Fruit fly (Drosophila melanogaster) whole organism, prepupa: ENCODE results near the gene CG14563.

ENCODE experiments used
- CG10631 ChIP-seq: fragments of 200-800 bp; sonication (Bioruptor generic); optimal IDR thresholded peaks from 2 replicates; lab custom pipeline; 2016; ENCODE audit warnings: missing biosample characterization, missing genetic modification characterization
- CG10669 ChIP-seq: fragments of 200-800 bp; sonication (Bioruptor generic); optimal IDR thresholded peaks from 3 replicates; lab custom pipeline; 2018; ENCODE audit warnings: missing biosample characterization, mild to moderate bottlenecking, missing genetic modification characterization, moderate library complexity
- CG11294 ChIP-seq: fragments of 200-800 bp; sonication (Bioruptor generic); IDR thresholded peaks from 2 replicates; pipeline ENCODE4 v1.3.6; 2022; ENCODE audit warnings: missing biosample characterization, missing genetic modification characterization
- CG11762 ChIP-seq: fragments of 200-800 bp; sonication (Bioruptor generic); optimal IDR thresholded peaks from 3 replicates; lab custom pipeline; 2016; ENCODE audit warnings: missing biosample characterization, missing genetic modification characterization; ENCODE audit not compliant: insufficient read depth
- CG11902 ChIP-seq: fragments of 200-800 bp; sonication (Bioruptor generic); optimal IDR thresholded peaks from 3 replicates; lab custom pipeline; 2016; ENCODE audit warnings: missing biosample characterization, missing genetic modification characterization
- CG15336 ChIP-seq: fragments of 200-800 bp; sonication (Bioruptor generic); IDR thresholded peaks from 2 replicates; pipeline ENCODE4 v1.3.6; 2022; ENCODE audit warnings: missing biosample characterization, missing genetic modification characterization
- CG1621 ChIP-seq: fragments of 200-800 bp; sonication (Bioruptor generic); optimal IDR thresholded peaks from 3 replicates; lab custom pipeline; 2018; ENCODE audit warnings: missing biosample characterization, mild to moderate bottlenecking, missing genetic modification characterization
- CG16779 ChIP-seq: fragments of 200-800 bp; sonication (Bioruptor generic); optimal IDR thresholded peaks from 3 replicates; lab custom pipeline; 2017; ENCODE audit warnings: missing biosample characterization, mild to moderate bottlenecking, missing genetic modification characterization
- CG3032 ChIP-seq: fragments of 200-800 bp; optimal IDR thresholded peaks from 2 replicates; lab custom pipeline; 2019; ENCODE audit warnings: missing biosample characterization, mild to moderate bottlenecking, missing genetic modification characterization, moderate library complexity
- CG31627 ChIP-seq: fragments of 200-800 bp; sonication (Bioruptor generic); optimal IDR thresholded peaks from 3 replicates; lab custom pipeline; 2016; ENCODE audit warnings: missing biosample characterization, missing genetic modification characterization
- CG32006 ChIP-seq: fragments of 200-800 bp; sonication (Bioruptor generic); optimal IDR thresholded peaks from 3 replicates; lab custom pipeline; 2017; ENCODE audit warnings: missing biosample characterization, mild to moderate bottlenecking, missing genetic modification characterization
- CG34406 ChIP-seq: fragments of 200-800 bp; sonication (Bioruptor generic); optimal IDR thresholded peaks from 3 replicates; lab custom pipeline; 2016; ENCODE audit warnings: missing biosample characterization, missing genetic modification characterization
- CG4318 ChIP-seq: fragments of 200-800 bp; sonication (Bioruptor generic); optimal IDR thresholded peaks from 3 replicates; lab custom pipeline; 2017; ENCODE audit warnings: missing biosample characterization, mild to moderate bottlenecking, missing genetic modification characterization
- CG6276 ChIP-seq: fragments of 200-800 bp; sonication (Bioruptor generic); optimal IDR thresholded peaks from 2 replicates; lab custom pipeline; 2017; ENCODE audit warnings: missing biosample characterization, mild to moderate bottlenecking, missing genetic modification characterization
- CG6792 ChIP-seq: fragments of 200-800 bp; sonication (Bioruptor generic); optimal IDR thresholded peaks from 3 replicates; lab custom pipeline; 2016; ENCODE audit warnings: missing biosample characterization, missing genetic modification characterization
- CG6808 ChIP-seq: fragments of 200-800 bp; sonication (Bioruptor generic); optimal IDR thresholded peaks from 3 replicates; lab custom pipeline; 2017; ENCODE audit warnings: missing biosample characterization, missing genetic modification characterization, mild to moderate bottlenecking, moderate library complexity, missing genetic modification reagents
- CG6854 ChIP-seq: fragments of 200-800 bp; sonication (Bioruptor generic); optimal IDR thresholded peaks from 2 replicates; lab custom pipeline; 2017; ENCODE audit warnings: missing biosample characterization, mild to moderate bottlenecking, missing genetic modification characterization
- CG7368 ChIP-seq: fragments of 200-800 bp; sonication (Bioruptor generic); optimal IDR thresholded peaks from 3 replicates; lab custom pipeline; 2016; ENCODE audit warnings: missing biosample characterization, missing genetic modification characterization
- CG8119 ChIP-seq: fragments of 200-800 bp; sonication (Bioruptor generic); IDR thresholded peaks from 3 replicates; pipeline ENCODE4 v1.3.6; 2022; ENCODE audit warnings: missing biosample characterization, missing genetic modification characterization
- CG8319 ChIP-seq: fragments of 200-800 bp; sonication (Bioruptor generic); optimal IDR thresholded peaks from 3 replicates; lab custom pipeline; 2016; ENCODE audit warnings: missing biosample characterization, missing genetic modification characterization
- CG8632 ChIP-seq: fragments of 200-800 bp; sonication (Bioruptor generic); optimal IDR thresholded peaks from 3 replicates; lab custom pipeline; 2016; ENCODE audit warnings: missing biosample characterization, missing genetic modification characterization
- CG9139 ChIP-seq: fragments of 200-800 bp; sonication (Bioruptor generic); optimal IDR thresholded peaks from 3 replicates; lab custom pipeline; 2017; ENCODE audit warnings: missing biosample characterization, mild to moderate bottlenecking, missing genetic modification characterization
- Eip75B ChIP-seq: fragments of 200-800 bp; sonication (Bioruptor generic); optimal IDR thresholded peaks from 3 replicates; lab custom pipeline; 2016; ENCODE audit warnings: missing biosample characterization, missing genetic modification characterization
- Eip78C ChIP-seq: fragments of 200-800 bp; sonication (Bioruptor generic); peaks from one replicate; lab custom pipeline; 2016; ENCODE audit warnings: missing biosample characterization, missing genetic modification characterization
- Eip93F ChIP-seq: fragments of 200-800 bp; sonication (Bioruptor generic); optimal IDR thresholded peaks from 2 replicates; lab custom pipeline; 2016; ENCODE audit warnings: missing biosample characterization, mild to moderate bottlenecking, missing genetic modification characterization
- Ets96B ChIP-seq: fragments of 200-800 bp; optimal IDR thresholded peaks from 2 replicates; lab custom pipeline; 2019; ENCODE audit warnings: missing biosample characterization, mild to moderate bottlenecking, missing genetic modification characterization, moderate library complexity
- Gug ChIP-seq: fragments of 200-800 bp; sonication (Bioruptor generic); IDR thresholded peaks from 2 replicates; pipeline ENCODE4 v1.3.6; 2022; ENCODE audit warnings: missing biosample characterization, missing genetic modification characterization
- Hr39 ChIP-seq: fragments of 200-800 bp; sonication (Bioruptor generic); optimal IDR thresholded peaks from 2 replicates; lab custom pipeline; 2016; ENCODE audit warnings: missing biosample characterization, missing genetic modification characterization
- Hr4 ChIP-seq: fragments of 200-800 bp; sonication (Bioruptor generic); optimal IDR thresholded peaks from 3 replicates; lab custom pipeline; 2016; ENCODE audit warnings: missing biosample characterization, missing genetic modification characterization
- Lpt ChIP-seq: fragments of 200-800 bp; sonication (Bioruptor generic); optimal IDR thresholded peaks from 3 replicates; lab custom pipeline; 2016; ENCODE audit warnings: missing biosample characterization, missing genetic modification characterization
- Met ChIP-seq: fragments of 200-800 bp; sonication (Bioruptor generic); optimal IDR thresholded peaks from 3 replicates; lab custom pipeline; 2016; ENCODE audit warnings: missing biosample characterization, missing genetic modification characterization
- OdsH ChIP-seq: fragments of 200-800 bp; sonication (Bioruptor generic); optimal IDR thresholded peaks from 3 replicates; lab custom pipeline; 2016; ENCODE audit warnings: missing biosample characterization, missing genetic modification characterization
- Sox102F ChIP-seq: fragments of 200-800 bp; sonication (Bioruptor generic); optimal IDR thresholded peaks from 2 replicates; lab custom pipeline; 2016; ENCODE audit warnings: missing biosample characterization, mild to moderate bottlenecking, missing genetic modification characterization
- Sox15 ChIP-seq: fragments of 200-800 bp; sonication (Bioruptor generic); optimal IDR thresholded peaks from 3 replicates; lab custom pipeline; 2016; ENCODE audit warnings: missing biosample characterization, missing genetic modification characterization
- achi ChIP-seq: fragments of 200-800 bp; sonication (Bioruptor generic); optimal IDR thresholded peaks from 3 replicates; lab custom pipeline; 2016; ENCODE audit warnings: missing biosample characterization, missing genetic modification characterization
- acj6 ChIP-seq: fragments of 200-800 bp; sonication (Bioruptor generic); optimal IDR thresholded peaks from 3 replicates; lab custom pipeline; 2016; ENCODE audit warnings: missing biosample characterization, missing genetic modification characterization
- cyc ChIP-seq: fragments of 200-800 bp; sonication (Bioruptor generic); optimal IDR thresholded peaks from 3 replicates; lab custom pipeline; 2016; ENCODE audit warnings: missing biosample characterization, missing genetic modification characterization
- dac ChIP-seq: fragments of 200-800 bp; sonication (Bioruptor generic); optimal IDR thresholded peaks from 2 replicates; lab custom pipeline; 2017; ENCODE audit warnings: missing biosample characterization, mild to moderate bottlenecking, missing genetic modification characterization
- dsx ChIP-seq: fragments of 200-800 bp; optimal IDR thresholded peaks from 3 replicates; lab custom pipeline; 2019; ENCODE audit warnings: missing biosample characterization, mild to moderate bottlenecking, missing genetic modification characterization, moderate library complexity; ENCODE audit not compliant: poor library complexity, severe bottlenecking
- eg ChIP-seq: fragments of 200-800 bp; sonication (Bioruptor generic); IDR thresholded peaks from 3 replicates; pipeline ENCODE4 v1.3.6; 2022; ENCODE audit warnings: missing biosample characterization, missing genetic modification characterization
- esn ChIP-seq: fragments of 200-800 bp; sonication (Bioruptor generic); optimal IDR thresholded peaks from 2 replicates; lab custom pipeline; 2016; ENCODE audit warnings: missing biosample characterization, mild to moderate bottlenecking, missing genetic modification characterization, moderate library complexity
- fd59A ChIP-seq: fragments of 200-800 bp; sonication (Bioruptor generic); optimal IDR thresholded peaks from 2 replicates; lab custom pipeline; 2017; ENCODE audit warnings: missing biosample characterization, mild to moderate bottlenecking, missing genetic modification characterization, missing genetic modification reagents
- fd85E ChIP-seq: fragments of 200-800 bp; sonication (Bioruptor generic); optimal IDR thresholded peaks from 3 replicates; lab custom pipeline; 2016; ENCODE audit warnings: missing biosample characterization, missing genetic modification characterization
- fkh ChIP-seq: fragments of 200-800 bp; sonication (Bioruptor generic); optimal IDR thresholded peaks from 3 replicates; lab custom pipeline; 2017; ENCODE audit warnings: missing biosample characterization, mild to moderate bottlenecking, missing genetic modification characterization, moderate library complexity
- net ChIP-seq: fragments of 200-800 bp; sonication (Bioruptor generic); optimal IDR thresholded peaks from 3 replicates; lab custom pipeline; 2016; ENCODE audit warnings: missing biosample characterization, missing genetic modification characterization
- spab ChIP-seq: fragments of 200-800 bp; sonication (Bioruptor generic); optimal IDR thresholded peaks from 2 replicates; lab custom pipeline; 2017; ENCODE audit warnings: missing biosample characterization, mild to moderate bottlenecking, missing genetic modification characterization, missing genetic modification reagents
- ss ChIP-seq, 2 experiments: fragments of 200-800 bp; sonication (Bioruptor generic); optimal IDR thresholded peaks; 2 replicates in 1 of 2; 3 replicates in 1 of 2; lab custom pipeline; 2017 to 2018; ENCODE audit warnings: mild to moderate bottlenecking in 2 of 2, missing biosample characterization in 2 of 2, missing genetic modification characterization in 2 of 2, moderate library complexity in 1 of 2
- svp ChIP-seq: fragments of 200-800 bp; sonication (Bioruptor generic); peaks from one replicate; lab custom pipeline; 2016; ENCODE audit warnings: missing biosample characterization, missing genetic modification characterization
- topi ChIP-seq: fragments of 200-800 bp; sonication (Bioruptor generic); optimal IDR thresholded peaks from 3 replicates; lab custom pipeline; 2016; ENCODE audit warnings: missing biosample characterization, missing genetic modification characterization
- vri ChIP-seq: fragments of 200-800 bp; sonication (Bioruptor generic); optimal IDR thresholded peaks from 3 replicates; lab custom pipeline; 2016; ENCODE audit warnings: missing biosample characterization, mild to moderate bottlenecking, missing genetic modification characterization

The CG14563 gene

dm6 chr3L:21813598-21813997, 28.6 kb downstream of the CG14563 start, which contains the start of gene CG43895:
TSS of gene CG43895 (minus strand) at chr3L:21813698.
- no peak for TF ChIP-seq CG8319 (GFP tag; lab: Kevin White, UChicago)
- TF ChIP-seq CG32006 (GFP tag; lab: Kevin White, UChicago): no peak
- no peak for TF ChIP-seq CG8119
- TF ChIP-seq cyc: no peak
- no peak for TF ChIP-seq fd85E (GFP tag; lab: Kevin White, UChicago)
- TF ChIP-seq svp (GFP tag; lab: Kevin White, UChicago): no peak
- no peak for TF ChIP-seq CG1621 (tag; lab: Kevin White, UChicago)
- no peak for TF ChIP-seq Met (GFP tag; lab: Kevin White, UChicago)
- no peak for TF ChIP-seq Ets96B (tag; lab: Kevin White, UChicago)
- no peak for TF ChIP-seq Eip78C (GFP tag; lab: Kevin White, UChicago)
- TF ChIP-seq CG31627 (GFP tag; lab: Kevin White, UChicago): no peak
- TF ChIP-seq dsx (GFP tag; lab: Kevin White, UChicago): no peak
- no peak for TF ChIP-seq ss (GFP tag; optimal IDR thresholded peaks at IDR 0.05; lab: Kevin White, UChicago)

DNA sequence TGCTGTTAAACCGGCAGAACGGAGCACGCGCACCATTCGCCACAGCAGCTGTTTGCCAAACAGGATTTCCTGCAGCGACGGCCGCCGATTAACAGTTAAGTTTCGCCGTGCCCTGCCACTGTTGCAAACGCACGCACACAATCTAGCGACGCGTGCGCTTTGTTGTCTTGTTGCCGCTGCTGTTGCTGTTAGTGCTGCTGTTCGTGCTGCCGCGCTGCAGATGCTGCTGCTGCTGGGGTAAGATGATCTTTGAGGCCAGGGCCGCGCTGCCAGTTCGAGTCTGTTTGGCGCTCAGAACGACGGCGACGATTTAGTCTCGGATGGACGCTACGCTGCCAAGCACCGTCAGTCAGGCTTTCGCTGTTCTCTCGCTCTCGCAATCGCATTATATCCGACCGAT, 33.6 kb downstream of the CG14563 start, which contains the start of gene eg:
Gene eg, plus strand, starts transcription at position 136 of the 400 bp plus-strand sequence.
- TF ChIP-seq Lpt (GFP tag; lab: Kevin White, UChicago) (no peak), CG16779 (tag; lab: Kevin White, UChicago) (no peak), cyc (no peak), net (GFP tag; lab: Kevin White, UChicago) (no peak), Eip75B (GFP tag; lab: Kevin White, UChicago) (no peak), CG15336 (no peak), CG6854 (GFP tag; lab: Kevin White, UChicago) (no peak), Hr4 (GFP tag; lab: Kevin White, UChicago) (no peak), ss (GFP tag; optimal IDR thresholded peaks at IDR 0.05; lab: Kevin White, UChicago) (peak; percentile 15 to 78), CG10669 (GFP tag; lab: Kevin White, UChicago) (no peak), Gug (GFP tag; lab: Robert Waterston, UW) (0 out of 2 replicates have a peak, but pooled peaks have one; percentile 0), Ets96B (tag; lab: Kevin White, UChicago) (no peak), CG34406 (GFP tag; lab: Kevin White, UChicago) (peak; percentile 2), CG8119 (no peak), CG4318 (GFP tag; lab: Kevin White, UChicago) (no peak), CG1621 (tag; lab: Kevin White, UChicago) (no peak), Met (GFP tag; lab: Kevin White, UChicago) (no peak), CG9139 (peak; percentile 18), Sox15 (GFP tag; lab: Kevin White, UChicago) (no peak), CG11762 (GFP tag; lab: Kevin White, UChicago) (no peak), CG6276 (GFP tag; lab: Kevin White, UChicago) (no peak), spab (GFP tag; lab: Kevin White, UChicago) (peak; percentile 19), acj6 (no peak), topi (GFP tag; lab: Kevin White, UChicago) (no peak), CG6808 (no peak), svp (GFP tag; lab: Kevin White, UChicago) (no peak), CG6792 (no peak), fkh (GFP tag; lab: Kevin White, UChicago) (no peak), Hr39 (GFP tag; lab: Kevin White, UChicago) (no peak), vri (no peak), CG11902 (no peak), achi (no peak), eg (GFP tag; lab: Robert Waterston, UW) (no peak), CG10631 (GFP tag; lab: Kevin White, UChicago) (no peak), CG8632 (GFP tag; lab: Kevin White, UChicago) (no peak), CG7368 (no peak), dac (GFP tag; lab: Kevin White, UChicago) (no peak), esn (GFP tag; lab: Kevin White, UChicago) (no peak), CG3032 (tag; lab: Kevin White, UChicago) (no peak), CG32006 (GFP tag; lab: Kevin White, UChicago) (peak; percentile 4), Eip93F (GFP tag; lab: Kevin White, UChicago) (no peak), OdsH (GFP tag; lab: Kevin White, UChicago) (no peak), CG11294 (GFP tag; lab: Robert Waterston, UW) (no peak), fd59A (GFP tag; lab: Kevin White, UChicago) (no peak), Sox102F (GFP tag; lab: Kevin White, UChicago) (no peak)
